Fruit fly (Drosophila melanogaster) whole organism, pupa: ENCODE results near the gene CG32708.

ENCODE experiments used
- CG10348 ChIP-seq: fragments of 200-800 bp; sonication (Bioruptor generic); IDR thresholded peaks from 2 replicates; pipeline ENCODE4 v1.3.6; 2022; ENCODE audit warnings: missing biosample characterization, missing genetic modification characterization
- CG12605 ChIP-seq: fragments of 200-800 bp; sonication (Bioruptor generic); IDR thresholded peaks from 2 replicates; pipeline ENCODE4 v1.3.6; 2022; ENCODE audit warnings: missing biosample characterization, missing genetic modification characterization
- CG13204 ChIP-seq: fragments of 200-800 bp; sonication (Bioruptor generic); optimal IDR thresholded peaks from 2 replicates; lab custom pipeline; 2018; ENCODE audit warnings: missing biosample characterization, mild to moderate bottlenecking, missing genetic modification characterization, moderate library complexity
- CG14655 ChIP-seq: fragments of 200-800 bp; sonication (Bioruptor generic); optimal IDR thresholded peaks from 3 replicates; lab custom pipeline; 2017; ENCODE audit warnings: mild to moderate bottlenecking, missing biosample characterization, missing genetic modification reagents, missing genetic modification characterization
- CG15710 ChIP-seq: fragments of 200-800 bp; sonication (Bioruptor generic); optimal IDR thresholded peaks from 2 replicates; lab custom pipeline; 2018; ENCODE audit warnings: missing biosample characterization, mild to moderate bottlenecking, missing genetic modification characterization, moderate library complexity
- CG17806 ChIP-seq: fragments of 200-800 bp; sonication (Bioruptor generic); optimal IDR thresholded peaks from 2 replicates; lab custom pipeline; 2018; ENCODE audit warnings: missing biosample characterization, mild to moderate bottlenecking, missing genetic modification characterization, moderate library complexity
- CG32121 ChIP-seq: fragments of 200-800 bp; sonication (Bioruptor generic); IDR thresholded peaks from 2 replicates; pipeline ENCODE4 v1.3.6; 2022; ENCODE audit warnings: missing biosample characterization, missing genetic modification characterization
- CG34367 ChIP-seq: fragments of 200-800 bp; sonication (Bioruptor generic); optimal IDR thresholded peaks from 2 replicates; lab custom pipeline; 2018; ENCODE audit warnings: missing biosample characterization, mild to moderate bottlenecking, missing genetic modification characterization
- CG4496 ChIP-seq: fragments of 200-800 bp; sonication (Bioruptor generic); IDR thresholded peaks from 3 replicates; pipeline ENCODE4 v1.3.6; 2022; ENCODE audit warnings: missing biosample characterization, missing genetic modification characterization
- CG8159 ChIP-seq: fragments of 200-800 bp; sonication (Bioruptor generic); optimal IDR thresholded peaks from 3 replicates; lab custom pipeline; 2018; ENCODE audit warnings: missing biosample characterization, mild to moderate bottlenecking, missing genetic modification characterization, moderate library complexity
- CG8301 ChIP-seq: fragments of 200-800 bp; sonication (Bioruptor generic); optimal IDR thresholded peaks from 2 replicates; lab custom pipeline; 2018; ENCODE audit warnings: missing biosample characterization, mild to moderate bottlenecking, missing genetic modification characterization
- CG9948 ChIP-seq: fragments of 200-800 bp; sonication (Bioruptor generic); optimal IDR thresholded peaks from 2 replicates; lab custom pipeline; 2018; ENCODE audit warnings: missing biosample characterization, mild to moderate bottlenecking, missing genetic modification characterization, moderate library complexity
- D1 ChIP-seq: fragments of 200-800 bp; sonication (Bioruptor generic); optimal IDR thresholded peaks from 2 replicates; lab custom pipeline; 2018; ENCODE audit warnings: missing biosample characterization, mild to moderate bottlenecking, missing genetic modification characterization, moderate library complexity
- EcR ChIP-seq: fragments of 200-800 bp; sonication (Bioruptor generic); optimal IDR thresholded peaks from 3 replicates; lab custom pipeline; 2019; ENCODE audit warnings: missing biosample characterization, missing genetic modification characterization, mild to moderate bottlenecking, moderate library complexity, missing genetic modification reagents
- Ets98B ChIP-seq: fragments of 200-800 bp; sonication (Bioruptor generic); IDR thresholded peaks from 2 replicates; pipeline ENCODE4 v1.3.6; 2022; ENCODE audit warnings: missing biosample characterization, missing genetic modification characterization
- Pif1A ChIP-seq: fragments of 200-800 bp; sonication (Bioruptor generic); optimal IDR thresholded peaks from 3 replicates; lab custom pipeline; 2016; ENCODE audit warnings: missing biosample characterization, missing genetic modification characterization
- Pif1B ChIP-seq: fragments of 200-800 bp; sonication (Bioruptor generic); optimal IDR thresholded peaks from 3 replicates; lab custom pipeline; 2016; ENCODE audit warnings: missing biosample characterization, missing genetic modification characterization
- Snoo ChIP-seq: fragments of 200-800 bp; sonication (Bioruptor generic); optimal IDR thresholded peaks from 3 replicates; lab custom pipeline; 2017; ENCODE audit warnings: missing biosample characterization, mild to moderate bottlenecking, missing genetic modification characterization, inconsistent platforms
- fd96Ca ChIP-seq: fragments of 200-800 bp; sonication (Bioruptor generic); IDR thresholded peaks from 3 replicates; pipeline ENCODE4 v1.3.6; 2022; ENCODE audit warnings: missing biosample characterization, missing genetic modification characterization
- gl ChIP-seq: fragments of 200-800 bp; sonication (Bioruptor generic); optimal IDR thresholded peaks from 2 replicates; lab custom pipeline; 2018; ENCODE audit warnings: missing biosample characterization, mild to moderate bottlenecking, missing genetic modification characterization
- rn ChIP-seq: fragments of 200-800 bp; sonication (Bioruptor generic); IDR thresholded peaks from 2 replicates; pipeline ENCODE4 v1.3.6; 2022; ENCODE audit warnings: missing biosample characterization, missing genetic modification characterization

CG32708 gene

DNA sequence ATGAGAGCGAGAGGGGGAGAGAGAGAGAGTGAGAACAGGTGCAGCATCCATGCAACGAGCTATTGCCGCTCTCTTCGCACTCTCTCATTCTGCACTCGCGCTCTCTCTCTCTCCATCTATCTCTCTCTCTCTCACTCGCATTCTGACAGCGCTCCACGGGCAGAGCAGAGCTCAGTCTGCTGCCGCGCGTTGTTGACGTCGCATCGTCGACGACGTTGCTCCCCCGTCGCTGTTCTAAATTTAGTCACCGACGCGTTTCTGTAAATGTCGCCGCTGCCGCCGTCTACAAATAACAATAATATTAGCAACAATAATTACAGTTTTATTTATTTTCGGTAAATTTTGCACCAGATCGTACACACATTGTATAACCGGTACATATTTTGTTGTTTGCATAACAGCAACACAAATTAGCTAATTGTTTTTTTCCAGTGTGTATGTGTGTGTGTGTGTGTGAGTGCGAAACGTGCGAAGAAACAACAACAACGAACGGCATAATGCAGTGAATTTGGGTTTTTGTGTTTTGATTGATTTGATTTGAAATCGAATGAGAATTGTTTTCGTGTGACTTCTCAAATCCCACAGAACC, 43.2 kb upstream of the CG32708 start:
- no peak for TF ChIP-seq CG9948 (tag; lab: Kevin White, UChicago)
- no peak for TF ChIP-seq rn (GFP tag; lab: Robert Waterston, UW)
- TF ChIP-seq EcR: peak; percentile 37
- no peak for TF ChIP-seq gl
- no peak for TF ChIP-seq CG10348 (GFP tag; lab: Robert Waterston, UW)
- no peak for TF ChIP-seq D1
- TF ChIP-seq CG34367 (tag; lab: Kevin White, UChicago): peak; percentile 11
- peak; percentile 23; the same call in 1 of the 2 replicates for TF ChIP-seq CG12605 (GFP tag; lab: Robert Waterston, UW)
- TF ChIP-seq CG14655 (GFP tag; lab: Kevin White, UChicago): peak; percentile 32
- TF ChIP-seq CG8301 (tag; lab: Kevin White, UChicago): peak; percentile 38
- TF ChIP-seq CG8159 (tag; lab: Kevin White, UChicago): no peak
- peak; percentile 0 for TF ChIP-seq CG15710
- TF ChIP-seq CG4496 (GFP tag; lab: Robert Waterston, UW): peak; percentile 53; the same call in 1 of the 3 replicates
- no peak for TF ChIP-seq Pif1B
- peak; percentile 33 for TF ChIP-seq Pif1A (GFP tag; lab: Kevin White, UChicago)
- no peak; the same call in none of the 2 replicates for TF ChIP-seq CG32121
- TF ChIP-seq CG13204: peak; percentile 96
- peak; percentile 15; the same call in 1 of the 3 replicates for TF ChIP-seq fd96Ca (GFP tag; lab: Robert Waterston, UW)
- peak; percentile 30; the same call in 1 of the 2 replicates for TF ChIP-seq Ets98B
- no peak for TF ChIP-seq Snoo (tag; lab: Kevin White, UChicago)
- TF ChIP-seq CG17806: peak; percentile 8
- TF ChIP-seq, all 21 proteins: peak for 12

DNA sequence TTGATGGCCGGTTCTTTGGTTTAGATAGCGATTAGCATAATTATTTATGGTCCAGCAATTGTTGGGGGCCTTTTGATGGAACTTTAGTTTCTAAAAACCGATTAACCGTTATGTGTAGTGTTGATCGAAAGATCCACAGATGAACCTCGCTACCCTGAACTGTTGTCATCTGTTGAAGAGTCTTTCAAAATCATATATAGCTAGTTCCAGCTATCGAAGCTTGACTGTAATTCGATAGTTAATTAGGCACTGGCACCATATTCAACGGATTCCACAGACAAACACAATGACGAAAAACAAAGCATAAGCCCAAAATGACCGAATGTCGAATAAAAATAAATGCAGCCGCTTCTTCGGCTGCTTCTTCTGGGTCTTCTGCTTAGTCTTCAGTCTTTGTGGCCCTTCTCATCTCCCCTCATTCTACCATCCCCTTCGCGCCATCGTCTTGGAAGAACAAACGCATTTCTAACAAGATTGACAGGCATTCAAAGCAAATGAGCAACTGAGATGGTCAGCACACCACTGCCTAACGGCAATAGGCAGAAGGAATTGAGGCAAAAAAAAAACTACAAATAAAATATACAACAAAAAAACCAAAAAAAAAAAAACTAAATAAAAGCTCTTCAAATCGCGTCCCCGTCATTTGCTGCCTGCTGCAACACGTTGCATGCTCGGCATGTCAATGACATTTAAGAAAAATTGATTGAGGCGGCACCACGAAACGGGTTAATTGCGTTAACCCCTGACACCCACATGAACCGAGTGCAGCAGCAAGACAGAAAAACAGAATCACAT, 41.8 kb upstream of the CG32708 start:
- TF ChIP-seq Pif1A (GFP tag; lab: Kevin White, UChicago) (no peak), Pif1B (no peak), rn (GFP tag; lab: Robert Waterston, UW) (no peak), Snoo (tag; lab: Kevin White, UChicago) (no peak), CG32121 (peak; percentile 84), Ets98B (peak; percentile 57; the same call in 1 of the 2 replicates), CG10348 (GFP tag; lab: Robert Waterston, UW) (no peak), CG12605 (GFP tag; lab: Robert Waterston, UW) (no peak), EcR (no peak), fd96Ca (GFP tag; lab: Robert Waterston, UW) (peak; percentile 36; the same call in 1 of the 3 replicates), CG4496 (GFP tag; lab: Robert Waterston, UW) (peak; percentile 62), CG34367 (tag; lab: Kevin White, UChicago) (no peak)

DNA sequence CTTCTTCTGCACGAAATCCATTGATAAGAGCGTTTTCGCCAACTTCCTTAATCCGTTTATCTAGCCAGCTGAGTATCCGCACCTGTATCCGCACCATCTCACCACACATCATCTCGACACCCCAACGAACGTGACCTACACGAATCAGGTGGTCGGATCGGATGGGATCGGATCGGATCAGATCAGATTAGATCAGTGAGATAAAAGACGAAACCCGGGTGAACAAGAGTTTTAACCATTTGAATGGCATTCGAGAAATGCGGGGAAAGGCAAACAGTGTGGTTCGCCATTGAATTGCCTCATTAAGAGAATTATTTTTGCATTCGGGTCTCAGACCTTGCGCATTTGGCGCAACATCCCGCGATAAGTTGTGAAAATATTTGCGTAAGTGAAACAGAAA, 40.9 kb upstream of the CG32708 start:
- TF ChIP-seq fd96Ca (GFP tag; lab: Robert Waterston, UW) (no peak), Ets98B (no peak), CG8159 (tag; lab: Kevin White, UChicago) (no peak), CG9948 (tag; lab: Kevin White, UChicago) (no peak), CG4496 (GFP tag; lab: Robert Waterston, UW) (no peak), Snoo (tag; lab: Kevin White, UChicago) (no peak), Pif1B (no peak)

dm6 chrX:9046383-9046941, 39.3 kb upstream of the CG32708 start:
- peak; percentile 39 for TF ChIP-seq Pif1A (GFP tag; lab: Kevin White, UChicago)
- peak; percentile 50 for TF ChIP-seq CG17806
- peak; percentile 31 for TF ChIP-seq CG34367 (tag; lab: Kevin White, UChicago)
- no peak for TF ChIP-seq gl
- peak; percentile 32 for TF ChIP-seq CG15710
- peak; percentile 55 for TF ChIP-seq CG8159 (tag; lab: Kevin White, UChicago)
- TF ChIP-seq CG4496 (GFP tag; lab: Robert Waterston, UW): 0 out of 3 replicates have a peak, but pooled peaks have one; percentile 14
- TF ChIP-seq CG9948 (tag; lab: Kevin White, UChicago): peak; percentile 59
- peak; percentile 19 for TF ChIP-seq CG14655 (GFP tag; lab: Kevin White, UChicago)
- no peak for TF ChIP-seq rn (GFP tag; lab: Robert Waterston, UW)

DNA sequence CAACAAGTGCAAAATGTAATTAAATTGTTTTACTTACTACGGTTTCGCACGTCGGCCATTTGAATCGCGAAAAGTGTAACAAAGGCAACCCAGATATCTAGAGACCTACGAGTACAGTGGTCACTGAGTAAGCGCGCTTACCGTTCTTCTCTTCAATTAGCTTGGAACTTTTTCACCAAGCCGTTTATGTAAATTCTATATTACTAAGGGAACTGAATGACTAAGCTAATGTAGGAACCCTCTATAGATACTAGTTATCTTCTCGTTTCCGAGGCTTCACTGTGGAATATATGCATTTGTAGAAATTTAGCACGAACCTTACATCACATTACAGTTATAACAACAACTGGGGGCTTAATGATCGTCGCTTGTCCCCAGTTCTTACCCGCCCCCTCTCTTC, 38.7 kb upstream of the CG32708 start:
- TF ChIP-seq CG15710 (peak; percentile 67), Snoo (tag; lab: Kevin White, UChicago) (no peak), CG8301 (tag; lab: Kevin White, UChicago) (peak; percentile 64), Pif1A (GFP tag; lab: Kevin White, UChicago) (peak; percentile 16), gl (no peak), Ets98B (peak; percentile 89), CG32121 (peak; percentile 87), fd96Ca (GFP tag; lab: Robert Waterston, UW) (peak; percentile 91), CG12605 (GFP tag; lab: Robert Waterston, UW) (peak; percentile 73), rn (GFP tag; lab: Robert Waterston, UW) (peak; percentile 66; the same call in 1 of the 2 replicates), CG4496 (GFP tag; lab: Robert Waterston, UW) (peak; percentile 93), CG17806 (peak; percentile 60), CG9948 (tag; lab: Kevin White, UChicago) (peak; percentile 56), CG34367 (tag; lab: Kevin White, UChicago) (peak; percentile 54), CG8159 (tag; lab: Kevin White, UChicago) (peak; percentile 55), CG13204 (no peak), CG14655 (GFP tag; lab: Kevin White, UChicago) (peak; percentile 67), EcR (no peak), CG10348 (GFP tag; lab: Robert Waterston, UW) (peak; percentile 52), D1 (no peak), Pif1B (no peak)
